Worm (Caenorhabditis elegans): ENCODE results near the gene cdc-25.2.
"Not testable (repeated sequence)": the region's sequence is repeated elsewhere in the genome, so short reads cannot be mapped to it uniquely, and the experiment has no call there.

cdc-25.2 gene

ce11 chrV:1553004-1553403 lies 13.9 kb upstream of the cdc-25.2 start, which contains the start of gene srsx-8 (continued):
- TF ChIP-seq nfyb-1 (GFP tag; IDR thresholded peaks at IDR 0.05) = no peak
- TF ChIP-seq lsy-27 (tag; optimal IDR thresholded peaks at IDR 0.05; ENCODE audit: borderline replicate concordance, insufficient read depth) = no peak
- TF ChIP-seq F57C9.4 (tag; optimal IDR thresholded peaks at IDR 0.05) = no peak
- no peak for TF ChIP-seq rpc-1 (optimal IDR thresholded peaks at IDR 0.05)
- no peak for TF ChIP-seq rpc-1 (tag; optimal IDR thresholded peaks at IDR 0.05)
- TF ChIP-seq pha-4 (tag; optimal IDR thresholded peaks at IDR 0.05) = no peak
- TF ChIP-seq gei-17 (GFP tag; optimal IDR thresholded peaks at IDR 0.05) = no peak

ce11 chrV:1555072-1555471 lies 11.8 kb upstream of the cdc-25.2 start:
- TF ChIP-seq lin-40 (tag; optimal IDR thresholded peaks at IDR 0.05) = no peak
- no peak for TF ChIP-seq sdz-38 (tag; optimal IDR thresholded peaks at IDR 0.05)
- TF ChIP-seq nhr-90 (tag; optimal IDR thresholded peaks at IDR 0.05) = no peak
- TF ChIP-seq gei-17 (GFP tag; optimal IDR thresholded peaks at IDR 0.05) = no peak
- no peak for TF ChIP-seq egl-18 (GFP tag; IDR thresholded peaks at IDR 0.05)
- no peak for TF ChIP-seq repo-1 (tag; optimal IDR thresholded peaks at IDR 0.05)
- TF ChIP-seq ama-1 (optimal IDR thresholded peaks at IDR 0.05) = no peak
- TF ChIP-seq ama-1 (GFP tag; optimal IDR thresholded peaks at IDR 0.05) = no peak
- TF ChIP-seq him-1 (tag; optimal IDR thresholded peaks at IDR 0.05) = no peak
- no peak for TF ChIP-seq F49E8.2 (tag; optimal IDR thresholded peaks at IDR 0.05; ENCODE audit: insufficient read depth)
- no peak for TF ChIP-seq snpc-1.3 (tag; optimal IDR thresholded peaks at IDR 0.05; ENCODE audit: insufficient read depth)
- no peak for TF ChIP-seq ceh-40 (GFP tag; IDR thresholded peaks at IDR 0.05)
- TF ChIP-seq nfyb-1 (GFP tag; IDR thresholded peaks at IDR 0.05) = no peak
- no peak for TF ChIP-seq cebp-2 (GFP tag; IDR thresholded peaks at IDR 0.05)
- no peak for TF ChIP-seq ztf-22 (GFP tag; optimal IDR thresholded peaks at IDR 0.05)
- TF ChIP-seq K12H6.12 (tag; optimal IDR thresholded peaks at IDR 0.05) = no peak

DNA sequence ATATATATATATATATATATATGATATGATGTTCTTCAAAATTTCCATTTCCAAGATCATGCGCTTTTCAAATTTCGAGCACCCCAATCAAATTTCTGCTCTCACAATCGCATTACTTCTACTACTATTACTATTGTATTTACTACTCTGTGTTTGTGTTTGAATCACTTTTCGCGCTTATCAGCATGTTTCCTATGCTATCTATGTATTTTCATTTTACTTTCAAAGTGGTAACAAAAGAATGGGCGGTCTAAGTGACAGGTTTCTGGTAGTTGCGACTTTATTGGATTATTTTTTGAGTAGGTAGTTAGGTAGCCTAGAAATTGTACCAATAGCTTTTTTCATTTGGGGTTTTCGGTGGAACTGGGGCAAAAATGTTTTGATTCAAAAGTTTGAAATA lies 8.8 kb upstream of the cdc-25.2 start:
- TF ChIP-seq Y53G8AR.9 (GFP tag; conservative IDR thresholded peaks at IDR 0.05) (no peak), Y56A3A.18 (GFP tag; IDR thresholded peaks at IDR 0.05) (no peak), B0336.3 (GFP tag; IDR thresholded peaks at IDR 0.05) (no peak), F52B5.7 (tag; optimal IDR thresholded peaks at IDR 0.05) (no peak), zim-3 (tag; optimal IDR thresholded peaks at IDR 0.05) (no peak), him-1 (tag; optimal IDR thresholded peaks at IDR 0.05) (no peak), D2030.7 (GFP tag; IDR thresholded peaks at IDR 0.05) (no peak), K11D2.4 (GFP tag; IDR thresholded peaks at IDR 0.05) (no peak)

ce11 chrV:1561169-1561568 lies 5.7 kb upstream of the cdc-25.2 start:
- not testable (repeated sequence) for TF ChIP-seq rpc-1 (optimal IDR thresholded peaks at IDR 0.05)
- TF ChIP-seq rpc-1 (tag; optimal IDR thresholded peaks at IDR 0.05) (peak; percentile 49), nhr-120 (GFP tag; IDR thresholded peaks at IDR 0.05) (0 out of 2 replicates have a peak, but pooled peaks have one; percentile 85), hmg-20 (GFP tag; IDR thresholded peaks at IDR 0.05) (peak; percentile 59; the same call in 1 of the 2 replicates), cebp-2 (GFP tag; IDR thresholded peaks at IDR 0.05) (peak; percentile 80; the same call in 1 of the 2 replicates), tbp1 (GFP tag; optimal IDR thresholded peaks at IDR 0.05) (peak; percentile 83), pbrm-1 (GFP tag; IDR thresholded peaks at IDR 0.05) (peak; percentile 36; the same call in 1 of the 2 replicates), B0261.1 (tag; optimal IDR thresholded peaks at IDR 0.05) (peak; percentile 57), C17E4.6 (GFP tag; IDR thresholded peaks at IDR 0.05) (0 out of 2 replicates have a peak, but pooled peaks have one; percentile 37), attf-6 (GFP tag; IDR thresholded peaks at IDR 0.05) (peak; percentile 41; the same call in 1 of the 2 replicates), aptf-3 (GFP tag; IDR thresholded peaks at IDR 0.05) (0 out of 2 replicates have a peak, but pooled peaks have one; percentile 14), rcor-1 (GFP tag; IDR thresholded peaks at IDR 0.05) (peak; percentile 67; the same call in 1 of the 2 replicates), ceh-40 (GFP tag; IDR thresholded peaks at IDR 0.05) (0 out of 2 replicates have a peak, but pooled peaks have one; percentile 50), egl-44 (GFP tag; IDR thresholded peaks at IDR 0.05) (peak; percentile 85)
